Comparison of ENCODE assay signal across 4 fruit fly cellular contexts in genomic region chr3R:19836687-19837086, dm6.
TF ChIP-seq lines count a peak whose summit lies in the region.

Gene bnl (minus strand): TSS chr3R:19836817.

TF ChIP-seq in whole organism, adult, 20 proteins besides CTCF, POLR2A, EP300 and RAD21 (continued from another document):
- no peak for TF ChIP-seq Clk (GFP tag; optimal IDR thresholded peaks at IDR 0.05; lab: Kevin White, UChicago)
- peak; percentile 36 for TF ChIP-seq CG12768 (GFP tag; optimal IDR thresholded peaks at IDR 0.05; lab: Kevin White, UChicago)

TF ChIP-seq in whole organism, embryonic, 481 proteins besides CTCF, POLR2A, EP300 and RAD21 (continued from another document and continues in another):
- TF ChIP-seq Gug (GFP tag; IDR thresholded peaks at IDR 0.05; lab: Robert Waterston, UW) = no peak
- TF ChIP-seq knrl (GFP tag; IDR thresholded peaks at IDR 0.05; lab: Robert Waterston, UW; ENCODE audit: partially characterized antibody) = peak; percentile 38
- TF ChIP-seq lmd (GFP tag; IDR thresholded peaks at IDR 0.05; lab: Robert Waterston, UW) = 0 out of 2 replicates have a peak, but pooled peaks have one; percentile 16
- peak; percentile 7 for TF ChIP-seq HLH54F (GFP tag; optimal IDR thresholded peaks at IDR 0.05; lab: Kevin White, UChicago)
- TF ChIP-seq ems (GFP tag; optimal IDR thresholded peaks at IDR 0.05; lab: Kevin White, UChicago) = peak; percentile 55
- peak; percentile 1 to 3 for TF ChIP-seq chif (GFP tag; optimal IDR thresholded peaks at IDR 0.05; lab: Kevin White, UChicago)
- TF ChIP-seq CG11696 (GFP tag; IDR thresholded peaks at IDR 0.05; lab: Robert Waterston, UW) = no peak
- TF ChIP-seq CG12155 (GFP tag; optimal IDR thresholded peaks at IDR 0.05; lab: Kevin White, UChicago) = peak; percentile 11
- peak; percentile 54 for TF ChIP-seq CG6765 (GFP tag; optimal IDR thresholded peaks at IDR 0.05; lab: Kevin White, UChicago)
- TF ChIP-seq Hr3 (GFP tag; optimal IDR thresholded peaks at IDR 0.05; lab: Kevin White, UChicago) = no peak
- peak; percentile 69 for TF ChIP-seq rib (GFP tag; IDR thresholded peaks at IDR 0.05; lab: Robert Waterston, UW)
- TF ChIP-seq bbx (GFP tag; IDR thresholded peaks at IDR 0.05; lab: Robert Waterston, UW; ENCODE audit: partially characterized antibody) = peak; percentile 76
- TF ChIP-seq CG31441 (GFP tag; IDR thresholded peaks at IDR 0.05; lab: Robert Waterston, UW) = peak; percentile 47; the same call in 1 of the 2 replicates
- TF ChIP-seq ERR (GFP tag; optimal IDR thresholded peaks at IDR 0.05; lab: Kevin White, UChicago) = peak; percentile 42
- TF ChIP-seq CG10543 (GFP tag; optimal IDR thresholded peaks at IDR 0.05; lab: Kevin White, UChicago) = peak; percentile 69
- TF ChIP-seq Hr39 (optimal IDR thresholded peaks at IDR 0.05; lab: Kevin White, UChicago) = no peak
- peak; percentile 45; the same call in 2 of the 3 replicates for TF ChIP-seq CG16813 (GFP tag; IDR thresholded peaks at IDR 0.05; lab: Robert Waterston, UW; ENCODE audit: partially characterized antibody)
- peak; percentile 67 for TF ChIP-seq CG17829 (tag; optimal IDR thresholded peaks at IDR 0.05; lab: Kevin White, UChicago)
- no peak for TF ChIP-seq pan (optimal IDR thresholded peaks at IDR 0.05; lab: Kevin White, UChicago)
- TF ChIP-seq pan (GFP tag; optimal IDR thresholded peaks at IDR 0.05 in 1 of 2, IDR thresholded peaks at IDR 0.05 in 1 of 2) = no peak
- TF ChIP-seq dati (GFP tag; IDR thresholded peaks at IDR 0.05; lab: Robert Waterston, UW) = no peak
- no peak; the same call in 2 of the 3 replicates for TF ChIP-seq B-H1 (GFP tag; IDR thresholded peaks at IDR 0.05; lab: Robert Waterston, UW)
- no peak for TF ChIP-seq CG12391 (tag; optimal IDR thresholded peaks at IDR 0.05; lab: Kevin White, UChicago)
- no peak for TF ChIP-seq Lhr (GFP tag; optimal IDR thresholded peaks at IDR 0.05; lab: Kevin White, UChicago)
- TF ChIP-seq disco-r (GFP tag; optimal IDR thresholded peaks at IDR 0.05; lab: Kevin White, UChicago) = no peak
- TF ChIP-seq CG2202 (tag; optimal IDR thresholded peaks at IDR 0.05; lab: Kevin White, UChicago) = no peak
- TF ChIP-seq CG8388 (GFP tag; optimal IDR thresholded peaks at IDR 0.05; lab: Kevin White, UChicago) = peak; percentile 12
- TF ChIP-seq Dp (GFP tag; optimal IDR thresholded peaks at IDR 0.05; lab: Kevin White, UChicago) = no peak
- peak; percentile 23 for TF ChIP-seq dmrt99B (tag; optimal IDR thresholded peaks at IDR 0.05; lab: Kevin White, UChicago)
- peak; percentile 60 for TF ChIP-seq oc (tag; optimal IDR thresholded peaks at IDR 0.05; lab: Kevin White, UChicago)
- TF ChIP-seq Hmr (GFP tag; optimal IDR thresholded peaks at IDR 0.05; lab: Kevin White, UChicago) = peak; percentile 54
- TF ChIP-seq schlank (tag; optimal IDR thresholded peaks at IDR 0.05; lab: Kevin White, UChicago) = no peak
- peak; percentile 31 for TF ChIP-seq phol (tag; optimal IDR thresholded peaks at IDR 0.05; lab: Kevin White, UChicago)
- peak; percentile 29 for TF ChIP-seq exex (tag; optimal IDR thresholded peaks at IDR 0.05; lab: Kevin White, UChicago)
- peak; percentile 14 for TF ChIP-seq CG7745 (tag; optimal IDR thresholded peaks at IDR 0.05; lab: Kevin White, UChicago)
- TF ChIP-seq CG10274 (GFP tag; optimal IDR thresholded peaks at IDR 0.05; lab: Kevin White, UChicago) = no peak
- TF ChIP-seq dan (GFP tag; IDR thresholded peaks at IDR 0.05; lab: Robert Waterston, UW) = no peak
- no peak for TF ChIP-seq CG31388 (GFP tag; optimal IDR thresholded peaks at IDR 0.05; lab: Kevin White, UChicago)
- no peak for TF ChIP-seq mam (GFP tag; optimal IDR thresholded peaks at IDR 0.05; lab: Kevin White, UChicago)
- no peak; the same call in 2 of the 3 replicates for TF ChIP-seq Dbx (GFP tag; IDR thresholded peaks at IDR 0.05; lab: Robert Waterston, UW)
- TF ChIP-seq shn (GFP tag; optimal IDR thresholded peaks at IDR 0.05; lab: Kevin White, UChicago) = peak; percentile 40
- TF ChIP-seq CG12219 (GFP tag; optimal IDR thresholded peaks at IDR 0.05; lab: Kevin White, UChicago) = peak; percentile 52
- TF ChIP-seq CG18476 (GFP tag; optimal IDR thresholded peaks at IDR 0.05; lab: Kevin White, UChicago) = no peak

TF ChIP-seq in whole organism, prepupa, 60 proteins besides CTCF, POLR2A, EP300 and RAD21 (continued from another document):
- TF ChIP-seq OdsH (GFP tag; optimal IDR thresholded peaks at IDR 0.05; lab: Kevin White, UChicago) (peak; percentile 6), net (GFP tag; optimal IDR thresholded peaks at IDR 0.05; lab: Kevin White, UChicago) (peak; percentile 68), CG8119 (GFP tag; IDR thresholded peaks at IDR 0.05; lab: Robert Waterston, UW) (peak; percentile 61; the same call in 1 of the 3 replicates), CG34406 (GFP tag; optimal IDR thresholded peaks at IDR 0.05; lab: Kevin White, UChicago) (no peak), CG3919 (GFP tag; optimal IDR thresholded peaks at IDR 0.05; lab: Kevin White, UChicago) (peak; percentile 67), vri (GFP tag; optimal IDR thresholded peaks at IDR 0.05; lab: Kevin White, UChicago) (peak; percentile 51), CG11294 (GFP tag; IDR thresholded peaks at IDR 0.05; lab: Robert Waterston, UW) (no peak; the same call in 1 of the 2 replicates), CG3032 (tag; optimal IDR thresholded peaks at IDR 0.05; lab: Kevin White, UChicago) (no peak), CG9139 (GFP tag; optimal IDR thresholded peaks at IDR 0.05; lab: Kevin White, UChicago) (peak; percentile 64), CG6792 (GFP tag; optimal IDR thresholded peaks at IDR 0.05; lab: Kevin White, UChicago) (no peak), spab (GFP tag; optimal IDR thresholded peaks at IDR 0.05; lab: Kevin White, UChicago) (no peak), lz (GFP tag; optimal IDR thresholded peaks at IDR 0.05; lab: Kevin White, UChicago) (no peak), dac (GFP tag; optimal IDR thresholded peaks at IDR 0.05; lab: Kevin White, UChicago) (no peak), fd85E (GFP tag; optimal IDR thresholded peaks at IDR 0.05; lab: Kevin White, UChicago) (no peak), CG6276 (GFP tag; optimal IDR thresholded peaks at IDR 0.05; lab: Kevin White, UChicago) (peak; percentile 54), acj6 (GFP tag; optimal IDR thresholded peaks at IDR 0.05; lab: Kevin White, UChicago) (no peak), CG32006 (GFP tag; optimal IDR thresholded peaks at IDR 0.05; lab: Kevin White, UChicago) (peak; percentile 34), CG6163 (GFP tag; IDR thresholded peaks at IDR 0.05; lab: Robert Waterston, UW) (peak; percentile 80), Hr38 (GFP tag; optimal IDR thresholded peaks at IDR 0.05; lab: Kevin White, UChicago) (no peak), Gug (GFP tag; IDR thresholded peaks at IDR 0.05; lab: Robert Waterston, UW) (0 out of 2 replicates have a peak, but pooled peaks have one; percentile 16), Eip75B (GFP tag; optimal IDR thresholded peaks at IDR 0.05; lab: Kevin White, UChicago) (peak; percentile 20), Ets96B (tag; optimal IDR thresholded peaks at IDR 0.05; lab: Kevin White, UChicago) (no peak), salr (GFP tag; optimal IDR thresholded peaks at IDR 0.05; lab: Kevin White, UChicago) (peak in 1 of 2 experiments; percentile 22), Sox102F (GFP tag; optimal IDR thresholded peaks at IDR 0.05; lab: Kevin White, UChicago) (peak; percentile 69), fd59A (GFP tag; optimal IDR thresholded peaks at IDR 0.05; lab: Kevin White, UChicago) (no peak), Hr39 (GFP tag; optimal IDR thresholded peaks at IDR 0.05; lab: Kevin White, UChicago) (no peak), CG16779 (tag; optimal IDR thresholded peaks at IDR 0.05; lab: Kevin White, UChicago) (peak; percentile 31), CG11762 (GFP tag; optimal IDR thresholded peaks at IDR 0.05; lab: Kevin White, UChicago; ENCODE audit: insufficient read depth) (peak; percentile 6), Met (GFP tag; optimal IDR thresholded peaks at IDR 0.05; lab: Kevin White, UChicago) (peak; percentile 35), svp (GFP tag; lab: Kevin White, UChicago) (peak; percentile 80), CG10631 (GFP tag; optimal IDR thresholded peaks at IDR 0.05; lab: Kevin White, UChicago) (no peak), Eip93F (GFP tag; optimal IDR thresholded peaks at IDR 0.05; lab: Kevin White, UChicago) (no peak), CG6854 (GFP tag; optimal IDR thresholded peaks at IDR 0.05; lab: Kevin White, UChicago) (no peak), CG8632 (GFP tag; optimal IDR thresholded peaks at IDR 0.05; lab: Kevin White, UChicago) (peak; percentile 18)
TF ChIP-seq in whole organism, prepupa: peak in this region for 31.

TF ChIP-seq in whole organism, wandering third instar larva, 38 proteins besides CTCF, POLR2A, EP300 and RAD21 (continued from another document):
- no peak for TF ChIP-seq CG32264 (GFP tag; optimal IDR thresholded peaks at IDR 0.05; lab: Kevin White, UChicago)
- no peak for TF ChIP-seq HLH106 (tag; optimal IDR thresholded peaks at IDR 0.05; lab: Kevin White, UChicago)
- TF ChIP-seq pan (optimal IDR thresholded peaks at IDR 0.05; lab: Kevin White, UChicago) = no peak
- peak; percentile 66 for TF ChIP-seq jim (GFP tag; optimal IDR thresholded peaks at IDR 0.05; lab: Kevin White, UChicago)
- TF ChIP-seq Dif (GFP tag; optimal IDR thresholded peaks at IDR 0.05; lab: Kevin White, UChicago; ENCODE audit: partially characterized antibody) = peak; percentile 84
- TF ChIP-seq dl (GFP tag; optimal IDR thresholded peaks at IDR 0.05; lab: Kevin White, UChicago; ENCODE audit: insufficient read depth in 1 of 2, partially characterized antibody in 2 of 2) = peak; percentile 75 to 77
- TF ChIP-seq psq (GFP tag; optimal IDR thresholded peaks at IDR 0.05; lab: Kevin White, UChicago) = peak; percentile 7
- no peak for TF ChIP-seq Abd-B (GFP tag; optimal IDR thresholded peaks at IDR 0.05; lab: Kevin White, UChicago)
